Worm (Caenorhabditis elegans): Measurements from ENCODE around the gene frh-1.

DNA sequence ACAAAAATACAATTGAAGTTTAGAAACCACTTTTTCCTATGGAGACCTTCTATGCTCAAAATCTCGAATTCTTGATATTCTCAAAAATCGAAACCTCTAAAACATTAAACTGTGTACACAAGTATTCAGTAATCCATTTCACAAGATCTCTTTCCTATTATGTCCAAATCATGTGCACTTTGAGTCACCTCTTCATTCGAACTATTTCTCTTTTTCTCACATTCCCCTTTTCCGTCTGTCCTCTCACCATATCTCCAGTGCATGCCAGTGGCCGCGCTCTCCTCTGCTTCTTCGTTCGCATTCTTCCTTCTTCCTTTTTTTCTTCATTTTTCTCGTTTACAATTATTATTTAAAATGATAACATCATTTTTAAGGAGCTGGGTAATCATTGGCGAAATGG is 25.4 kb downstream of the frh-1 start, which contains the start of gene F28B12.1:
- TF ChIP-seq egl-27 (tag; optimal IDR thresholded peaks at IDR 0.05) (no peak), ztf-11 (tag; optimal IDR thresholded peaks at IDR 0.05) (no peak), pha-4 (tag; optimal IDR thresholded peaks at IDR 0.05) (no peak), elt-3 (tag; optimal IDR thresholded peaks at IDR 0.05) (no peak), ceh-9 (tag; optimal IDR thresholded peaks at IDR 0.05) (no peak), elt-2 (tag; optimal IDR thresholded peaks at IDR 0.05) (no peak), aly-2 (tag; optimal IDR thresholded peaks at IDR 0.05) (no peak), ama-1 (optimal IDR thresholded peaks at IDR 0.05) (no peak)
